Worm (Caenorhabditis elegans) whole organism, L4/young adult: ENCODE measurements around the gene K04G7.1.

Source experiments
- W03F9.2 ChIP-seq: fragments of 150-350 bp; optimal IDR thresholded peaks from 2 replicates; lab custom pipeline; 2014; ENCODE audit warnings: missing biosample characterization, missing genetic modification characterization
- dao-5 ChIP-seq: sonication (generic microtip); optimal IDR thresholded peaks from 2 replicates; lab custom pipeline; 2016; ENCODE audit warnings: missing genotype, missing genetic modification characterization, moderate library complexity, missing compliant biosample characterization
- him-1 ChIP-seq: sonication (generic microtip); optimal IDR thresholded peaks from 2 replicates; lab custom pipeline; 2016; ENCODE audit warnings: missing genotype, missing genetic modification reagents, missing genetic modification characterization, missing compliant biosample characterization

K04G7.1 gene

ce11 chrIII:7170090-7170489 lies 7.6 kb downstream of the K04G7.1 start:
- no peak for TF ChIP-seq him-1 (tag; lab: Kevin White, UChicago)
- no peak for TF ChIP-seq dao-5 (tag; lab: Kevin White, UChicago)
- TF ChIP-seq W03F9.2 (tag; lab: Kevin White, UChicago) = no peak

ce11 chrIII:7178497-7178896 lies 16.0 kb downstream of the K04G7.1 start:
- TF ChIP-seq W03F9.2 (tag; lab: Kevin White, UChicago) (no peak), dao-5 (tag; lab: Kevin White, UChicago) (no peak), him-1 (tag; lab: Kevin White, UChicago) (no peak)

- peak; percentile 72 for TF ChIP-seq W03F9.2 (tag; lab: Kevin White, UChicago)
- peak; percentile 26 for TF ChIP-seq him-1 (tag; lab: Kevin White, UChicago)
- no peak for TF ChIP-seq dao-5 (tag; lab: Kevin White, UChicago)
Measured at ce11 chrIII:7179538-7180301, 17.2 kb downstream of the K04G7.1 start, which contains the start of the genes rps-14 and rpl-36. TSS of gene rps-14 (minus strand) at chrIII:7179588. TSS of gene rpl-36 (plus strand) at chrIII:7180251.

ce11 chrIII:7180613-7181012 lies 18.1 kb downstream of the K04G7.1 start, which contains the start of gene ndab-2:
TSS of gene ndab-2 (plus strand) at chrIII:7180752.
- TF ChIP-seq dao-5 (tag; lab: Kevin White, UChicago) (no peak), him-1 (tag; lab: Kevin White, UChicago) (no peak), W03F9.2 (tag; lab: Kevin White, UChicago) (no peak)

- TF ChIP-seq W03F9.2 (tag; lab: Kevin White, UChicago) (no peak), dao-5 (tag; lab: Kevin White, UChicago) (no peak)
Measured at ce11 chrIII:7181822-7182221, 19.3 kb downstream of the K04G7.1 start, which contains the start of gene epg-4. TSS of gene epg-4 (plus strand) at chrIII:7182167.

- TF ChIP-seq dao-5 (tag; lab: Kevin White, UChicago) (no peak), him-1 (tag; lab: Kevin White, UChicago) (no peak), W03F9.2 (tag; lab: Kevin White, UChicago) (no peak)
Measured at ce11 chrIII:7184022-7184421, 21.5 kb downstream of the K04G7.1 start, which contains the start of gene yju-2. TSS of gene yju-2 (plus strand) at chrIII:7184336.

ce11 chrIII:7185473-7185872 lies 23.0 kb downstream of the K04G7.1 start, which contains the start of gene F37C12.14:
TSS of gene F37C12.14 (minus strand) at chrIII:7185573.
- TF ChIP-seq dao-5 (tag; lab: Kevin White, UChicago) = no peak
- TF ChIP-seq W03F9.2 (tag; lab: Kevin White, UChicago) = no peak
- no peak for TF ChIP-seq him-1 (tag; lab: Kevin White, UChicago)

- TF ChIP-seq dao-5 (tag; lab: Kevin White, UChicago) = no peak
- no peak for TF ChIP-seq him-1 (tag; lab: Kevin White, UChicago)
- TF ChIP-seq W03F9.2 (tag; lab: Kevin White, UChicago) = no peak
Measured at ce11 chrIII:7188300-7189052, 26.0 kb downstream of the K04G7.1 start, which contains the start of the genes F37C12.21 and F37C12.10. TSS of gene F37C12.21 (plus strand) at chrIII:7188357. TSS of gene F37C12.10 (minus strand) at chrIII:7188384.

ce11 chrIII:7189581-7190128 lies 27.1 kb downstream of the K04G7.1 start, which contains the start of gene rps-21:
TSS of gene rps-21 (minus strand) at chrIII:7189631.
- peak; percentile 67 for TF ChIP-seq W03F9.2 (tag; lab: Kevin White, UChicago)
- TF ChIP-seq him-1 (tag; lab: Kevin White, UChicago) = no peak

ce11 chrIII:7192942-7193665 lies 30.6 kb downstream of the K04G7.1 start, which contains the start of gene mec-14:
TSS of gene mec-14 (minus strand) at chrIII:7192992.
- TF ChIP-seq W03F9.2 (tag; lab: Kevin White, UChicago) (no peak), dao-5 (tag; lab: Kevin White, UChicago) (no peak), him-1 (tag; lab: Kevin White, UChicago) (no peak)

- TF ChIP-seq dao-5 (tag; lab: Kevin White, UChicago) (no peak), him-1 (tag; lab: Kevin White, UChicago) (no peak), W03F9.2 (tag; lab: Kevin White, UChicago) (no peak)
Measured at ce11 chrIII:7195325-7195724, 32.8 kb downstream of the K04G7.1 start, which contains the start of gene F37C12.18. TSS of gene F37C12.18 (minus strand) at chrIII:7195425.

- TF ChIP-seq W03F9.2 (tag; lab: Kevin White, UChicago) = no peak
- no peak for TF ChIP-seq him-1 (tag; lab: Kevin White, UChicago)
- TF ChIP-seq dao-5 (tag; lab: Kevin White, UChicago) = no peak
Measured at ce11 chrIII:7197973-7198372, 35.5 kb downstream of the K04G7.1 start, which contains the start of gene exos-9. TSS of gene exos-9 (minus strand) at chrIII:7198073.
